Worm (Caenorhabditis elegans) whole organism, late embryonic: ENCODE results near the gene C47E8.9.

ENCODE experiments used
- ama-1 ChIP-seq: fragments of 150-350 bp; optimal IDR thresholded peaks from 2 replicates; lab custom pipeline; 2014
- dmd-4 ChIP-seq: sonication (generic microtip); optimal IDR thresholded peaks from 2 replicates; lab custom pipeline; 2016; ENCODE audit warnings: borderline replicate concordance, missing genetic modification characterization, missing compliant biosample characterization
- elt-4 ChIP-seq: sonication (generic microtip); optimal IDR thresholded peaks from 2 replicates; lab custom pipeline; 2016; ENCODE audit warnings: missing genetic modification characterization, missing compliant biosample characterization
- hlh-6 ChIP-seq: sonication (generic microtip); optimal IDR thresholded peaks from 2 replicates; lab custom pipeline; 2016; ENCODE audit warnings: missing genotype, missing genetic modification characterization, missing compliant biosample characterization
- nfya-1 ChIP-seq: sonication (generic microtip); optimal IDR thresholded peaks from 2 replicates; lab custom pipeline; 2017; ENCODE audit warnings: missing genetic modification characterization, mild to moderate bottlenecking, missing compliant biosample characterization, antibody characterized with exemption, moderate library complexity
- rnt-1 ChIP-seq: sonication (generic microtip); optimal IDR thresholded peaks from 2 replicates; lab custom pipeline; 2016; ENCODE audit warnings: missing genetic modification characterization, missing compliant biosample characterization

DNA sequence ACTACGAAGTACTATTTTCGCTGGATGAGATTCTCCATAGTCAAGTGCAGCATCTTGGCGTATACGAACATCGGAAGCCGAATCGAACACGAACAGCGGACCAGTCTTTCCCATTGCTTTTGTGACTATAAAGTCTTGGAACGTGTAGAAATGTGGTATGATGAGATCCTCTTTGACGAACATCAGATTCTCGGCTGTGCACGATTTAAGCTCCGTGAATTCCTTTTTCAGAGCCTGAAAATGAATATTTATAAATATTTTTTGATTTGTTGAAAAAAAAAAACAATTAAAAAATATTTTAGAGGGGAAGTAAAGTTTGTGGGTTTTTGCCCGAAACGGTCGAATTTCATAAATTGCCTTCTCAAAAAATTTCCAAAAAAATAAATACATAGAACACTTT is 20.8 kb downstream of the C47E8.9 start:
- TF ChIP-seq ama-1 (lab: Kevin White, UChicago), result no peak
- no peak for TF ChIP-seq hlh-6 (tag; lab: Kevin White, UChicago)
- no peak for TF ChIP-seq dmd-4 (tag; lab: Kevin White, UChicago)
- TF ChIP-seq rnt-1 (tag; lab: Kevin White, UChicago), result no peak
- TF ChIP-seq nfya-1, result no peak
- no peak for TF ChIP-seq elt-4
